Worm (Caenorhabditis elegans): ENCODE measurements around the gene cyp-13A12.

cyp-13A12 gene

ce11 chrIII:13024281-13024680 is at the start of gene cyp-13A12:
cyp-13A12 (plus strand) TSS chrIII:13024547.
- TF ChIP-seq ceh-13 (GFP tag; optimal IDR thresholded peaks at IDR 0.05) = no peak
- no peak for TF ChIP-seq ama-1 (optimal IDR thresholded peaks at IDR 0.05)
- TF ChIP-seq tbx-37 (GFP tag; conservative IDR thresholded peaks at IDR 0.05) = no peak
- TF ChIP-seq hmg-4 (GFP tag; optimal IDR thresholded peaks at IDR 0.05) = no peak
- no peak for TF ChIP-seq scrt-1 (GFP tag; IDR thresholded peaks at IDR 0.05)
- TF ChIP-seq tra-4 (tag; optimal IDR thresholded peaks at IDR 0.05) = no peak
- TF ChIP-seq tbx-11 (GFP tag; IDR thresholded peaks at IDR 0.05) = no peak
- no peak for TF ChIP-seq ets-7 (tag; optimal IDR thresholded peaks at IDR 0.05)
- TF ChIP-seq hnd-1 (tag; optimal IDR thresholded peaks at IDR 0.05) = no peak
- TF ChIP-seq pes-1 (GFP tag; IDR thresholded peaks at IDR 0.05) = no peak
- TF ChIP-seq hmbx-1 (tag; optimal IDR thresholded peaks at IDR 0.05) = no peak
- TF ChIP-seq flt-1 (GFP tag; IDR thresholded peaks at IDR 0.05) = no peak
- no peak for TF ChIP-seq aly-1 (tag; optimal IDR thresholded peaks at IDR 0.05)
- TF ChIP-seq B0310.2 (tag; optimal IDR thresholded peaks at IDR 0.05) = no peak
- TF ChIP-seq F13C5.2 (tag; optimal IDR thresholded peaks at IDR 0.05) = no peak

ce11 chrIII:12977559-12977958 is 46.8 kb upstream of the cyp-13A12 start, which contains the start of gene ZK1010.2:
ZK1010.2 (minus strand) TSS chrIII:12977862.
- TF ChIP-seq ets-7 (tag; optimal IDR thresholded peaks at IDR 0.05) = no peak
- no peak for TF ChIP-seq F13C5.2 (tag; optimal IDR thresholded peaks at IDR 0.05)
- TF ChIP-seq ceh-36 (tag; optimal IDR thresholded peaks at IDR 0.05) = no peak
- no peak for TF ChIP-seq flt-1 (GFP tag; IDR thresholded peaks at IDR 0.05)
- no peak for TF ChIP-seq hnd-1 (tag; optimal IDR thresholded peaks at IDR 0.05)
- TF ChIP-seq tbx-11 (GFP tag; IDR thresholded peaks at IDR 0.05) = no peak
- no peak for TF ChIP-seq hmbx-1 (tag; optimal IDR thresholded peaks at IDR 0.05)

DNA sequence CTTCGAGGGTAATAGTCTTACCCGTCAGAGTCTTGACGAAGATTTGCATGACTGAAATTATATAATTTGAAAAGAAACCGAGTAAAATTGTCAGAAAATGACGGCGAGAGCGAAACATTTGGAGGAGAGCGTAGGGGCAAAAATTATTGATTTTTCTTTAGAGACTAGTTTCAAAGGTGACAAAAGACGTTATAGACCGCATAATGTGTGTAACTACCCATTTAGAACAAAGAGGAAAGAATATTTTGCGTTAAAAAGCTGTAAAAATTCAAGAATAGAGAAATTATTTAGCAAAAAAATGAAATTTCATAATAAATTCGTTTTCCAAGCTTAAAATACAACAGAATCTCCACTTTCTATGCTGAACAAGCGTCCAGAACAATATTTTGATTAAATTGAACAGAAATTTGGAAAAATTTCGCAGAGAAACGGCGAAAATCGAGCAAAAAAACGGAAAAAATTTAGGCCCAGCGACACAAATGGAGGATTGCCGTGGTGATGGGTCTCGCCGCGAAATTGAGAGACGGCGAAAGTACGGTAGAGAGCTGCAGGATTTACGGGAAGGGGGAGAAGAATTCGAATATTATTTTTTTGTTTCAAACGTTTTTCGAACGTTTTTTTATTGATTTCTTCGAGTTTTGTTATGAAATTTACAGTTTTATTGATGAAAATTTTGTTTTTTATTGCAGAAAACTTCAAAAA is 45.7 kb upstream of the cyp-13A12 start, which contains the start of the genes ubq-2 and frg-1:
Gene ubq-2 (minus strand): TSS at position 51 of the 702 bp plus-strand sequence.
Gene frg-1 (plus strand): TSS at position 690 of the 702 bp plus-strand sequence.
- no peak for TF ChIP-seq ceh-36 (tag; optimal IDR thresholded peaks at IDR 0.05)
- peak; percentile 44 for TF ChIP-seq F13C5.2 (tag; optimal IDR thresholded peaks at IDR 0.05)
- no peak for TF ChIP-seq B0310.2 (tag; optimal IDR thresholded peaks at IDR 0.05)

- TF ChIP-seq aly-1 (tag; optimal IDR thresholded peaks at IDR 0.05) (no peak), flt-1 (GFP tag; IDR thresholded peaks at IDR 0.05) (no peak), ets-7 (tag; optimal IDR thresholded peaks at IDR 0.05) (no peak), B0310.2 (tag; optimal IDR thresholded peaks at IDR 0.05) (no peak), tbx-11 (GFP tag; IDR thresholded peaks at IDR 0.05) (no peak), hnd-1 (tag; optimal IDR thresholded peaks at IDR 0.05) (no peak), hmbx-1 (tag; optimal IDR thresholded peaks at IDR 0.05) (no peak), sea-1 (GFP tag; conservative IDR thresholded peaks at IDR 0.05) (no peak), F13C5.2 (tag; optimal IDR thresholded peaks at IDR 0.05) (no peak), hmg-4 (GFP tag; optimal IDR thresholded peaks at IDR 0.05) (no peak), tra-4 (tag; optimal IDR thresholded peaks at IDR 0.05) (no peak), tbx-37 (GFP tag; conservative IDR thresholded peaks at IDR 0.05) (no peak)
These were observed 43.6 kb upstream of the cyp-13A12 start, which contains the start of gene ZK1010.4 for ce11 chrIII:12980770-12981169. ZK1010.4 (plus strand) TSS chrIII:12981070.

DNA sequence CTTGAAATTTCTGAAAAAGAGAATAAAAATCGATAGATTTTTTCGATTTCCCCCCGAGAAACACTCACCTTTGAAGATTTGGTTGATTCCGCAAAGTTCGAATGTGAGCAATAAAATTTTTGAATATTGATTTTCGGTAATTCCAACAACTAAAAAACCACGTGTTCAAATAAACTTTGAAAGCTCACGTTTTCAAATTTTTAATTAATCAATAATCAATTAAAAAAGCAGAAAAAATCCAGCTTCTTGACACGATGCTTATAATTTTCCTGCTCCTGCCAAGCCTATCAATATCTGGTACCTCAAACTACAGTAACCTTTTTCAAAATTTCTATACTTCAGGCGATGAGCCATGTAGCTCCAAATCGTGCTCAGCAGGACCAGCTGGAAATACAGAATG is 36.9 kb upstream of the cyp-13A12 start, which contains the start of gene ZK1010.5:
Gene ZK1010.5 (minus strand): TSS at position 101 of the 400 bp plus-strand sequence.
- no peak for TF ChIP-seq B0310.2 (tag; optimal IDR thresholded peaks at IDR 0.05)
- no peak for TF ChIP-seq tbx-37 (GFP tag; conservative IDR thresholded peaks at IDR 0.05)

- no peak for TF ChIP-seq tbx-11 (GFP tag; IDR thresholded peaks at IDR 0.05)
- no peak for TF ChIP-seq hnd-1 (tag; optimal IDR thresholded peaks at IDR 0.05)
- no peak for TF ChIP-seq aly-1 (tag; optimal IDR thresholded peaks at IDR 0.05)
- no peak for TF ChIP-seq pes-1 (GFP tag; IDR thresholded peaks at IDR 0.05)
- no peak for TF ChIP-seq sea-1 (GFP tag; conservative IDR thresholded peaks at IDR 0.05)
- no peak for TF ChIP-seq tbx-37 (GFP tag; conservative IDR thresholded peaks at IDR 0.05)
- no peak for TF ChIP-seq scrt-1 (GFP tag; IDR thresholded peaks at IDR 0.05)
- TF ChIP-seq F13C5.2 (tag; optimal IDR thresholded peaks at IDR 0.05) = no peak
- no peak for TF ChIP-seq tra-4 (tag; optimal IDR thresholded peaks at IDR 0.05)
- no peak for TF ChIP-seq flt-1 (GFP tag; IDR thresholded peaks at IDR 0.05)
- no peak for TF ChIP-seq ceh-36 (tag; optimal IDR thresholded peaks at IDR 0.05)
- TF ChIP-seq ets-7 (tag; optimal IDR thresholded peaks at IDR 0.05) = no peak
- TF ChIP-seq hmbx-1 (tag; optimal IDR thresholded peaks at IDR 0.05) = no peak
- TF ChIP-seq hmg-4 (GFP tag; optimal IDR thresholded peaks at IDR 0.05) = no peak
These were observed 33.4 kb upstream of the cyp-13A12 start, which contains the start of gene ZK1010.12 for ce11 chrIII:12990997-12991396. ZK1010.12 (plus strand) TSS chrIII:12991297.

DNA sequence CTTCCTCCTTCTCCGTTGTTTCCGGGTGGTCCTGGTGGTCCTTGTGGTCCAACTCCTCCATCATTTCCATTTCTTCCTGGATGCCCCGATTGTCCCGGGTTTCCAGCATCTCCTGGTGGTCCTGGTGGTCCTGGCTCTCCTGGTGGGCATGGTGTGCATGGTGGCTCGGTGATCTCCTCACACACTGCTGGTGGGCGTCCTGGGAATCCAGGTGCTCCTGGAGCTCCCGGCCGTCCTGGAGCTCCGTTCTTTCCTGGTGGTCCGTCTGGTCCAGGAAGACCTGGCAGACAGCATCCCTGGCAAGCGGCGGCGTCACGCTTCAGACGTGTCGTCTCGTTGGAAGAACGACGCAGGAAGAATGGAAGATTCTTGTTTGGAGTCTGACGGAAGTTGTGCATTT is 31.3 kb upstream of the cyp-13A12 start:
- TF ChIP-seq ceh-36 (tag; optimal IDR thresholded peaks at IDR 0.05) (no peak), tbx-37 (GFP tag; conservative IDR thresholded peaks at IDR 0.05) (no peak), scrt-1 (GFP tag; IDR thresholded peaks at IDR 0.05) (no peak), ets-7 (tag; optimal IDR thresholded peaks at IDR 0.05) (no peak), tra-4 (tag; optimal IDR thresholded peaks at IDR 0.05) (no peak), hmbx-1 (tag; optimal IDR thresholded peaks at IDR 0.05) (no peak), ama-1 (optimal IDR thresholded peaks at IDR 0.05) (no peak), B0310.2 (tag; optimal IDR thresholded peaks at IDR 0.05) (no peak), ceh-13 (GFP tag; optimal IDR thresholded peaks at IDR 0.05) (no peak), F13C5.2 (tag; optimal IDR thresholded peaks at IDR 0.05) (no peak), hmg-4 (GFP tag; optimal IDR thresholded peaks at IDR 0.05) (no peak), tbx-11 (GFP tag; IDR thresholded peaks at IDR 0.05) (no peak)

- TF ChIP-seq F13C5.2 (tag; optimal IDR thresholded peaks at IDR 0.05) = no peak
- no peak for TF ChIP-seq hmg-4 (GFP tag; optimal IDR thresholded peaks at IDR 0.05)
- TF ChIP-seq tbx-11 (GFP tag; IDR thresholded peaks at IDR 0.05) = no peak
- TF ChIP-seq ets-7 (tag; optimal IDR thresholded peaks at IDR 0.05) = no peak
- TF ChIP-seq hnd-1 (tag; optimal IDR thresholded peaks at IDR 0.05) = no peak
- TF ChIP-seq ceh-36 (tag; optimal IDR thresholded peaks at IDR 0.05) = no peak
- TF ChIP-seq sea-1 (GFP tag; conservative IDR thresholded peaks at IDR 0.05) = no peak
- no peak for TF ChIP-seq scrt-1 (GFP tag; IDR thresholded peaks at IDR 0.05)
- no peak for TF ChIP-seq aly-1 (tag; optimal IDR thresholded peaks at IDR 0.05)
- no peak for TF ChIP-seq pes-1 (GFP tag; IDR thresholded peaks at IDR 0.05)
- TF ChIP-seq tra-4 (tag; optimal IDR thresholded peaks at IDR 0.05) = no peak
- TF ChIP-seq B0310.2 (tag; optimal IDR thresholded peaks at IDR 0.05) = no peak
- no peak for TF ChIP-seq flt-1 (GFP tag; IDR thresholded peaks at IDR 0.05)
- no peak for TF ChIP-seq hmbx-1 (tag; optimal IDR thresholded peaks at IDR 0.05)
- no peak for TF ChIP-seq tbx-37 (GFP tag; conservative IDR thresholded peaks at IDR 0.05)
- TF ChIP-seq ceh-13 (GFP tag; optimal IDR thresholded peaks at IDR 0.05) = no peak
- TF ChIP-seq ama-1 (optimal IDR thresholded peaks at IDR 0.05) = no peak
These were observed 30.7 kb upstream of the cyp-13A12 start, which contains the start of gene col-97 for ce11 chrIII:12993607-12994006. col-97 (minus strand) TSS chrIII:12993707.

Measured in whole organism, early embryonic.